Worm (Caenorhabditis elegans): ENCODE results near the gene K02D10.1.

K02D10.1 gene

ce11 chrIII:8801864-8802818 is 32.8 kb downstream of the K02D10.1 start (continued):
- peak; percentile 80 for TF ChIP-seq F23B12.7 (tag; optimal IDR thresholded peaks at IDR 0.05; ENCODE audit: insufficient read depth)
- TF ChIP-seq nfyb-1 (GFP tag; IDR thresholded peaks at IDR 0.05) = peak; percentile 88
- TF ChIP-seq egrh-3 (GFP tag; IDR thresholded peaks at IDR 0.05) = peak; percentile 53; the same call in 1 of the 2 replicates
- TF ChIP-seq egl-44 (GFP tag; IDR thresholded peaks at IDR 0.05) = no peak; the same call in 1 of the 2 replicates
- TF ChIP-seq mel-28 (tag; optimal IDR thresholded peaks at IDR 0.05; ENCODE audit: borderline replicate concordance) = no peak
- peak; percentile 67 for TF ChIP-seq B0035.1 (tag; optimal IDR thresholded peaks at IDR 0.05)
- TF ChIP-seq akir-1 (GFP tag; optimal IDR thresholded peaks at IDR 0.05) = peak; percentile 70
- TF ChIP-seq ZK185.1 (tag; optimal IDR thresholded peaks at IDR 0.05; ENCODE audit: poor library complexity, severe bottlenecking) = no peak
- TF ChIP-seq ceh-58 (GFP tag; IDR thresholded peaks at IDR 0.05) = no peak
- TF ChIP-seq madf-10 (tag; optimal IDR thresholded peaks at IDR 0.05) = peak; percentile 88
- peak; percentile 80 for TF ChIP-seq tlf-1 (GFP tag; optimal IDR thresholded peaks at IDR 0.05)
- no peak for TF ChIP-seq F57C9.4 (tag; optimal IDR thresholded peaks at IDR 0.05)
- TF ChIP-seq tbp1 (GFP tag; optimal IDR thresholded peaks at IDR 0.05) = peak; percentile 57
- peak; percentile 94 for TF ChIP-seq B0336.3 (GFP tag; IDR thresholded peaks at IDR 0.05)
- TF ChIP-seq lin-54 (GFP tag; optimal IDR thresholded peaks at IDR 0.05) = peak; percentile 67
- no peak for TF ChIP-seq nhr-27 (tag; optimal IDR thresholded peaks at IDR 0.05)
- TF ChIP-seq Y67H2A.10 (GFP tag; conservative IDR thresholded peaks at IDR 0.05) = no peak
- no peak for TF ChIP-seq sea-2 (GFP tag; IDR thresholded peaks at IDR 0.05)
- no peak for TF ChIP-seq nfya-2 (GFP tag; IDR thresholded peaks at IDR 0.05)
- TF ChIP-seq Y56A3A.18 (GFP tag; IDR thresholded peaks at IDR 0.05) = 0 out of 2 replicates have a peak, but pooled peaks have one; percentile 21
- peak; percentile 75; the same call in 1 of the 2 replicates for TF ChIP-seq lin-26 (GFP tag; IDR thresholded peaks at IDR 0.05)
- TF ChIP-seq athp-1 (tag; optimal IDR thresholded peaks at IDR 0.05) = peak; percentile 85
- TF ChIP-seq lin-35 (GFP tag; optimal IDR thresholded peaks at IDR 0.05) = peak in 1 of 3 experiments; percentile 61
- TF ChIP-seq somi-1 (GFP tag; optimal IDR thresholded peaks at IDR 0.05) = peak; percentile 94
- TF ChIP-seq ztf-26 (tag; optimal IDR thresholded peaks at IDR 0.05) = peak; percentile 84
- TF ChIP-seq F52B5.7 (tag; optimal IDR thresholded peaks at IDR 0.05) = no peak
- TF ChIP-seq F22D6.2 (tag; optimal IDR thresholded peaks at IDR 0.05) = peak; percentile 77
- TF ChIP-seq ztf-28 (GFP tag; IDR thresholded peaks at IDR 0.05) = no peak
- no peak for TF ChIP-seq lsl-1 (GFP tag; optimal IDR thresholded peaks at IDR 0.05)
- TF ChIP-seq ztf-18 (tag; optimal IDR thresholded peaks at IDR 0.05) = peak; percentile 77
- TF ChIP-seq F33H1.4 (GFP tag; IDR thresholded peaks at IDR 0.05) = peak; percentile 35; the same call in 1 of the 2 replicates
- TF ChIP-seq rec-8 (tag; optimal IDR thresholded peaks at IDR 0.05) = no peak
- peak; percentile 90 for TF ChIP-seq pha-4 (tag; optimal IDR thresholded peaks at IDR 0.05)
- peak; percentile 97 for TF ChIP-seq zfh-2 (GFP tag; conservative IDR thresholded peaks at IDR 0.05)
- TF ChIP-seq ceh-40 (GFP tag; IDR thresholded peaks at IDR 0.05) = no peak
- no peak for TF ChIP-seq B0261.1 (tag; optimal IDR thresholded peaks at IDR 0.05)
- peak; percentile 74; the same call in 1 of the 2 replicates for TF ChIP-seq K11D2.4 (GFP tag; IDR thresholded peaks at IDR 0.05)
- TF ChIP-seq F39B2.1 (GFP tag; IDR thresholded peaks at IDR 0.05) = no peak
- peak; percentile 89 for TF ChIP-seq unc-62 (GFP tag; optimal IDR thresholded peaks at IDR 0.05)
- peak; percentile 68 for TF ChIP-seq C06A6.2 (GFP tag; conservative IDR thresholded peaks at IDR 0.05)
- no peak for TF ChIP-seq snpc-4 (GFP tag; optimal IDR thresholded peaks at IDR 0.05)
- TF ChIP-seq snpc-4 (tag; optimal IDR thresholded peaks at IDR 0.05) = peak; percentile 49 to 76 (median 74)
- TF ChIP-seq dox-1 (GFP tag; IDR thresholded peaks at IDR 0.05) = peak; percentile 88

Data from whole organism, young adult.